Worm (Caenorhabditis elegans): ENCODE measurements around the gene crb-3.

ce11 chrX:9248083-9248805 lies 44.7 kb downstream of the crb-3 start:
- TF ChIP-seq snpc-4 (tag; optimal IDR thresholded peaks at IDR 0.05) (no peak), fos-1 (tag; optimal IDR thresholded peaks at IDR 0.05) (no peak), egl-27 (tag; optimal IDR thresholded peaks at IDR 0.05) (no peak)

Data from whole organism, L3 larva.